Worm (Caenorhabditis elegans) whole organism, L1 larva: ENCODE results near the gene C01G6.2.

Experiments used
- C04F5.9 ChIP-seq: sonication (generic microtip); optimal IDR thresholded peaks from 2 replicates; lab custom pipeline; 2016; ENCODE audit warnings: missing genetic modification characterization, missing compliant biosample characterization
- C16A3.4 ChIP-seq: fragments of 150-350 bp; optimal IDR thresholded peaks from 2 replicates; lab custom pipeline; 2014; ENCODE audit warnings: missing biosample characterization, missing genetic modification characterization
- C34B4.2 ChIP-seq: sonication (generic microtip); optimal IDR thresholded peaks from 2 replicates; lab custom pipeline; 2017; ENCODE audit warnings: mild to moderate bottlenecking, missing genetic modification characterization, missing compliant biosample characterization
- F16B12.6 ChIP-seq: fragments of 150-350 bp; optimal IDR thresholded peaks from 2 replicates; lab custom pipeline; 2014; ENCODE audit warnings: missing biosample characterization, missing genetic modification characterization
- Y116A8C.19 ChIP-seq: sonication (generic microtip); optimal IDR thresholded peaks from 2 replicates; lab custom pipeline; 2016; ENCODE audit warnings: missing compliant biosample characterization, missing genetic modification characterization, borderline replicate concordance
- aha-1 ChIP-seq: fragments of 150-350 bp; optimal IDR thresholded peaks from 2 replicates; lab custom pipeline; 2014; ENCODE audit warnings: missing biosample characterization, missing genetic modification characterization
- ama-1 ChIP-seq: fragments of 150-350 bp; optimal IDR thresholded peaks from 2 replicates; lab custom pipeline; 2014
- ceh-63 ChIP-seq: fragments of 200-800 bp; sonication (Bioruptor generic); optimal IDR thresholded peaks from 2 replicates; lab custom pipeline; 2018; ENCODE audit warnings: mild to moderate bottlenecking, missing genetic modification characterization, missing compliant biosample characterization
- ceh-82 ChIP-seq, 3 experiments: fragments of 150-350 bp in 1 of 3; sonication (generic microtip) in 2 of 3; optimal IDR thresholded peaks; 2 replicates each; lab custom pipeline; 2014 to 2017; ENCODE audit warnings: missing biosample characterization in 3 of 3, missing genetic modification characterization in 3 of 3
- ceh-90 ChIP-seq: sonication (generic microtip); optimal IDR thresholded peaks from 2 replicates; lab custom pipeline; 2016; ENCODE audit warnings: missing genetic modification characterization, missing compliant biosample characterization
- ces-1 ChIP-seq: fragments of 150-350 bp; optimal IDR thresholded peaks from 2 replicates; lab custom pipeline; 2014; ENCODE audit warnings: missing biosample characterization, missing genetic modification reagents, missing genetic modification characterization
- dpl-1 ChIP-seq, 3 experiments: fragments of 150-350 bp in 2 of 3; sonication (generic microtip) in 1 of 3; optimal IDR thresholded peaks; 2 replicates each; lab custom pipeline; 2014 to 2017; ENCODE audit warnings: missing biosample characterization in 3 of 3, missing genetic modification characterization in 3 of 3, missing genetic modification reagents in 3 of 3
- dsc-1 ChIP-seq: sonication (generic microtip); optimal IDR thresholded peaks from 2 replicates; lab custom pipeline; 2016; ENCODE audit warnings: mild to moderate bottlenecking, missing genetic modification characterization, missing compliant biosample characterization
- efl-3 ChIP-seq: fragments of 200-800 bp; sonication (Bioruptor generic); optimal IDR thresholded peaks from 2 replicates; lab custom pipeline; 2018; ENCODE audit warnings: mild to moderate bottlenecking, missing genetic modification characterization, missing compliant biosample characterization
- egl-13 ChIP-seq: sonication (generic microtip); optimal IDR thresholded peaks from 2 replicates; lab custom pipeline; 2016; ENCODE audit warnings: missing genotype, missing genetic modification reagents, missing genetic modification characterization, missing compliant biosample characterization
- egl-27 ChIP-seq, 2 experiments: fragments of 150-350 bp in 1 of 2; sonication (generic microtip); optimal IDR thresholded peaks; 3 replicates each; lab custom pipeline; 2017 to 2018; ENCODE audit warnings: missing biosample characterization in 2 of 2, missing genetic modification characterization in 2 of 2, missing genetic modification reagents in 2 of 2
- elt-3 ChIP-seq, 6 experiments: fragments of 150-350 bp in 1 of 6; sonication (generic microtip); optimal IDR thresholded peaks; 2 replicates each; lab custom pipeline; 2017 to 2018; ENCODE audit warnings: missing biosample characterization in 6 of 6, missing genetic modification characterization in 6 of 6, inconsistent platforms in 1 of 6
- fkh-8 ChIP-seq: sonication (generic microtip); optimal IDR thresholded peaks from 2 replicates; lab custom pipeline; 2016; ENCODE audit warnings: mild to moderate bottlenecking, missing genetic modification characterization, missing compliant biosample characterization
- grh-1 ChIP-seq: fragments of 200-800 bp; sonication (Bioruptor generic); IDR thresholded peaks from 2 replicates; pipeline ENCODE4 v1.3.6; 2022; ENCODE audit warnings: missing genetic modification reagents, missing genetic modification characterization, missing compliant biosample characterization
- hlh-17 ChIP-seq: fragments of 200-800 bp; sonication (Bioruptor generic); optimal IDR thresholded peaks from 2 replicates; lab custom pipeline; 2018; ENCODE audit warnings: missing genetic modification characterization, mild to moderate bottlenecking, missing compliant biosample characterization, moderate library complexity, borderline replicate concordance
- hlh-4 ChIP-seq: sonication (generic microtip); optimal IDR thresholded peaks from 2 replicates; lab custom pipeline; 2016; ENCODE audit warnings: mild to moderate bottlenecking, missing genetic modification characterization, missing compliant biosample characterization
- hpl-2 ChIP-seq: fragments of 150-350 bp; optimal IDR thresholded peaks from 2 replicates; lab custom pipeline; 2014; ENCODE audit warnings: missing biosample characterization, missing genetic modification reagents, missing genetic modification characterization
- irx-1 ChIP-seq: sonication (generic microtip); optimal IDR thresholded peaks from 2 replicates; lab custom pipeline; 2016; ENCODE audit warnings: missing genetic modification characterization, missing compliant biosample characterization
- jun-1 ChIP-seq: fragments of 150-350 bp; optimal IDR thresholded peaks from 2 replicates; lab custom pipeline; 2014; ENCODE audit warnings: missing biosample characterization, missing genetic modification reagents, missing genetic modification characterization
- lin-13 ChIP-seq: fragments of 150-350 bp; optimal IDR thresholded peaks from 2 replicates; lab custom pipeline; 2014; ENCODE audit warnings: missing biosample characterization, missing genetic modification reagents, missing genetic modification characterization
- lin-14 ChIP-seq: fragments of 200-800 bp; sonication (Bioruptor generic); optimal IDR thresholded peaks from 2 replicates; lab custom pipeline; 2018; ENCODE audit warnings: mild to moderate bottlenecking, missing genetic modification characterization, moderate library complexity, missing compliant biosample characterization
- lin-35 ChIP-seq, 2 experiments: fragments of 150-350 bp; optimal IDR thresholded peaks; 2 replicates each; lab custom pipeline; 2014; ENCODE audit warnings: missing biosample characterization in 2 of 2, missing genetic modification characterization in 2 of 2, missing genetic modification reagents in 2 of 2
- lsy-2 ChIP-seq, 2 experiments: fragments of 150-350 bp; optimal IDR thresholded peaks; 2 replicates each; lab custom pipeline; 2014; ENCODE audit warnings: missing biosample characterization in 2 of 2, missing genetic modification characterization in 2 of 2
- mab-9 ChIP-seq: fragments of 200-800 bp; sonication (Bioruptor generic); IDR thresholded peaks from 2 replicates; pipeline ENCODE4 v1.3.6; 2022; ENCODE audit warnings: missing genetic modification reagents, missing genetic modification characterization, missing compliant biosample characterization
- mef-2 ChIP-seq: fragments of 150-350 bp; optimal IDR thresholded peaks from 2 replicates; lab custom pipeline; 2014; ENCODE audit warnings: missing biosample characterization, missing genetic modification characterization
- mep-1 ChIP-seq: fragments of 150-350 bp; optimal IDR thresholded peaks from 2 replicates; lab custom pipeline; 2014; ENCODE audit warnings: missing biosample characterization, missing genetic modification characterization
- nhr-11 ChIP-seq: fragments of 150-350 bp; optimal IDR thresholded peaks from 2 replicates; lab custom pipeline; 2014; ENCODE audit warnings: missing biosample characterization, missing genetic modification characterization
- nhr-12 ChIP-seq: sonication (generic microtip); optimal IDR thresholded peaks from 2 replicates; lab custom pipeline; 2017; ENCODE audit warnings: missing biosample characterization, missing genetic modification characterization
- nhr-19 ChIP-seq: fragments of 200-800 bp; sonication (Bioruptor generic); conservative IDR thresholded peaks from 2 replicates; pipeline ENCODE4 v1.3.6; 2022; ENCODE audit warnings: missing genetic modification characterization, missing compliant biosample characterization
- nhr-20 ChIP-seq: sonication (generic microtip); optimal IDR thresholded peaks from 2 replicates; lab custom pipeline; 2016; ENCODE audit warnings: mild to moderate bottlenecking, missing genetic modification characterization, missing compliant biosample characterization
- nhr-237 ChIP-seq: fragments of 150-350 bp; optimal IDR thresholded peaks from 2 replicates; lab custom pipeline; 2014; ENCODE audit warnings: missing biosample characterization, missing genetic modification characterization
- nhr-71 ChIP-seq: sonication (generic microtip); optimal IDR thresholded peaks from 2 replicates; lab custom pipeline; 2016; ENCODE audit warnings: mild to moderate bottlenecking, missing genetic modification characterization, moderate library complexity, missing compliant biosample characterization
- nhr-76 ChIP-seq: sonication (generic microtip); optimal IDR thresholded peaks from 2 replicates; lab custom pipeline; 2017; ENCODE audit warnings: missing biosample characterization, missing genetic modification characterization
- nhr-84 ChIP-seq: sonication (generic microtip); optimal IDR thresholded peaks from 2 replicates; lab custom pipeline; 2017; ENCODE audit warnings: missing biosample characterization, missing genetic modification characterization
- nhr-85 ChIP-seq: sonication (generic microtip); peaks from one replicate; lab custom pipeline; 2016; ENCODE audit warnings: missing genetic modification characterization, inconsistent platforms, missing compliant biosample characterization
- pag-3 ChIP-seq: sonication (generic microtip); optimal IDR thresholded peaks from 2 replicates; lab custom pipeline; 2017; ENCODE audit warnings: missing genetic modification characterization, mild to moderate bottlenecking, missing compliant biosample characterization, antibody characterized with exemption, borderline replicate concordance; ENCODE audit not compliant: insufficient read depth
- pax-3 ChIP-seq: fragments of 200-800 bp; sonication (Bioruptor generic); optimal IDR thresholded peaks from 2 replicates; lab custom pipeline; 2018; ENCODE audit warnings: mild to moderate bottlenecking, missing genetic modification characterization, moderate library complexity, missing compliant biosample characterization
- pqm-1 ChIP-seq: sonication (generic microtip); optimal IDR thresholded peaks from 3 replicates; lab custom pipeline; 2017; ENCODE audit warnings: missing biosample characterization, missing genetic modification characterization
- rnt-1 ChIP-seq: sonication (generic microtip); optimal IDR thresholded peaks from 2 replicates; lab custom pipeline; 2016; ENCODE audit warnings: mild to moderate bottlenecking, missing genetic modification characterization, moderate library complexity, missing compliant biosample characterization
- snpc-4 ChIP-seq: fragments of 150-350 bp; optimal IDR thresholded peaks from 2 replicates; lab custom pipeline; 2014; ENCODE audit warnings: missing biosample characterization, missing genetic modification characterization
- snu-23 ChIP-seq: sonication (generic microtip); optimal IDR thresholded peaks from 2 replicates; lab custom pipeline; 2016; ENCODE audit warnings: missing genetic modification characterization, missing compliant biosample characterization
- sox-4 ChIP-seq: sonication (generic microtip); optimal IDR thresholded peaks from 2 replicates; lab custom pipeline; 2016; ENCODE audit warnings: missing genetic modification characterization, missing compliant biosample characterization
- sptf-1 ChIP-seq: fragments of 150-350 bp; optimal IDR thresholded peaks from 2 replicates; lab custom pipeline; 2014; ENCODE audit warnings: missing biosample characterization, missing genetic modification characterization
- sup-37 ChIP-seq: fragments of 200-800 bp; sonication (Bioruptor generic); optimal IDR thresholded peaks from 2 replicates; lab custom pipeline; 2018; ENCODE audit warnings: mild to moderate bottlenecking, missing genetic modification characterization, missing compliant biosample characterization
- unc-62 ChIP-seq: fragments of 150-350 bp; optimal IDR thresholded peaks from 2 replicates; lab custom pipeline; 2014; ENCODE audit warnings: missing biosample characterization, missing genetic modification reagents, missing genetic modification characterization
- unc-86 ChIP-seq: sonication (generic microtip); optimal IDR thresholded peaks from 2 replicates; lab custom pipeline; 2016; ENCODE audit warnings: missing genetic modification characterization, missing compliant biosample characterization
- vab-15 ChIP-seq: sonication (generic microtip); optimal IDR thresholded peaks from 2 replicates; lab custom pipeline; 2017; ENCODE audit warnings: missing genotype, mild to moderate bottlenecking, missing genetic modification characterization, missing compliant biosample characterization
- ztf-11 ChIP-seq, 2 experiments: sonication (generic microtip); optimal IDR thresholded peaks; 2 replicates each; lab custom pipeline; 2016 to 2017; ENCODE audit warnings: missing genetic modification characterization in 2 of 2, missing biosample characterization in 1 of 2, missing compliant biosample characterization in 1 of 2
- ztf-4 ChIP-seq: fragments of 150-350 bp; optimal IDR thresholded peaks from 2 replicates; lab custom pipeline; 2014; ENCODE audit warnings: missing biosample characterization, missing genetic modification characterization

C01G6.2 gene

DNA sequence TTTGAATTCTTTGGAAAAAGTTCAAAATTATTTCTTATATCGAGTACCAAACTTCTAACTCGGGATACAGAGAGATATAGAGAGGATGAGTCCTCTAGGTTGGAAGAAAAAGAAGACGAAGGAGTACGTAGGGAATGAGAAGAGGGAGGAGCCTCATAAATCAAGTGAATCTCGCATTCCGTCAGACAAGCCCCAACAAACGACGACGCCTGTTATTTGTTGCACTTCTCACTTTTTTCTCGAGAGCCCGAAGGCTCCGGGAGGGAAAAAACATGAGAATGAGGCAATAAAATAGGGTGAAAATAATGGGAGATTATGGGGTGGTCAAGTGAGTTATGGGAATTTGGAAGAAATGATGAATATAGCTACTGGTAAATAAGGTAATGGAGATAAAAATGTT, 32.8 kb downstream of the C01G6.2 start:
- TF ChIP-seq jun-1 (tag; lab: Kevin White, UChicago) (no peak), pqm-1 (tag; lab: Kevin White, UChicago) (no peak), mef-2 (tag; lab: Kevin White, UChicago) (no peak), elt-3 (tag; optimal IDR thresholded peaks at IDR 0.05; lab: Kevin White, UChicago) (no peak), Y116A8C.19 (tag; lab: Kevin White, UChicago) (no peak), ces-1 (GFP tag; lab: Kevin White, UChicago) (no peak), snpc-4 (tag; lab: Kevin White, UChicago) (no peak), F16B12.6 (tag; lab: Kevin White, UChicago) (no peak), hpl-2 (GFP tag; lab: Kevin White, UChicago) (no peak), sox-4 (tag; lab: Kevin White, UChicago) (no peak), egl-27 (tag; optimal IDR thresholded peaks at IDR 0.05; lab: Kevin White, UChicago) (no peak), nhr-12 (tag; lab: Kevin White, UChicago) (no peak), ceh-63 (GFP tag; lab: Kevin White, UChicago) (no peak), dsc-1 (tag; lab: Kevin White, UChicago) (peak; percentile 5), nhr-84 (tag; lab: Kevin White, UChicago) (no peak), grh-1 (GFP tag; lab: Robert Waterston, UW) (no peak), pag-3 (tag; lab: Kevin White, UChicago) (no peak), nhr-20 (tag; lab: Kevin White, UChicago) (no peak), vab-15 (tag; lab: Kevin White, UChicago) (no peak), unc-86 (tag; lab: Kevin White, UChicago) (no peak), sptf-1 (no peak), nhr-85 (no peak), efl-3 (GFP tag; lab: Kevin White, UChicago) (no peak), rnt-1 (tag; lab: Kevin White, UChicago) (peak; percentile 69), nhr-19 (GFP tag; lab: Robert Waterston, UW) (no peak), aha-1 (no peak), fkh-8 (tag; lab: Kevin White, UChicago) (no peak), nhr-237 (no peak), C16A3.4 (tag; lab: Kevin White, UChicago) (no peak), ztf-11 (tag; optimal IDR thresholded peaks at IDR 0.05; lab: Kevin White, UChicago) (no peak), ceh-82 (tag; optimal IDR thresholded peaks at IDR 0.05; lab: Kevin White, UChicago) (no peak), nhr-11 (tag; lab: Kevin White, UChicago) (no peak), mep-1 (tag; lab: Kevin White, UChicago) (no peak), lsy-2 (tag; optimal IDR thresholded peaks at IDR 0.05; lab: Kevin White, UChicago) (peak in 1 of 2 experiments; percentile 23), sup-37 (no peak), snu-23 (GFP tag; lab: Kevin White, UChicago) (peak; percentile 3), lin-14 (GFP tag; lab: Kevin White, UChicago) (peak; percentile 52), lin-35 (GFP tag; optimal IDR thresholded peaks at IDR 0.05; lab: Kevin White, UChicago) (no peak), irx-1 (no peak), dpl-1 (GFP tag; optimal IDR thresholded peaks at IDR 0.05; lab: Kevin White, UChicago) (no peak), ama-1 (no peak), ceh-90 (tag; lab: Kevin White, UChicago) (no peak), unc-62 (GFP tag; lab: Kevin White, UChicago) (no peak), hlh-4 (tag; lab: Kevin White, UChicago) (no peak), ztf-4 (no peak), mab-9 (GFP tag; lab: Robert Waterston, UW) (0 out of 2 replicates have a peak, but pooled peaks have one; percentile 46), pax-3 (no peak), C34B4.2 (no peak), lin-13 (GFP tag; lab: Kevin White, UChicago) (no peak), nhr-71 (tag; lab: Kevin White, UChicago) (peak; percentile 38), nhr-76 (tag; lab: Kevin White, UChicago) (no peak), C04F5.9 (no peak), hlh-17 (GFP tag; lab: Kevin White, UChicago) (no peak), egl-13 (tag; lab: Kevin White, UChicago) (no peak)
